Fruit fly (Drosophila melanogaster) S2 (cell line): ENCODE measurements around the gene Paris.

Source experiments
- CG8478 ChIP-seq: fragments of >200 bp; optimal IDR thresholded peaks from 2 replicates; lab custom pipeline; 2018
- CTCF ChIP-seq, 2 experiments: fragments of >200 bp; optimal IDR thresholded peaks; 2 replicates each; lab custom pipeline; 2018

dm6 chr2L:4463323-4463722, at the start of gene Paris, which contains the start of gene CG15443:
- no peak for TF ChIP-seq CTCF (optimal IDR thresholded peaks at IDR 0.05; lab: Kevin White, UChicago)
- no peak for TF ChIP-seq CG8478 (lab: Kevin White, UChicago)
